Worm (Caenorhabditis elegans) whole organism, L1 larva: Measurements from ENCODE around the gene eel-1.

Experiments
- C04F5.9 ChIP-seq: sonication (generic microtip); optimal IDR thresholded peaks from 2 replicates; lab custom pipeline; 2016; ENCODE audit warnings: missing genetic modification characterization, missing compliant biosample characterization
- F16B12.6 ChIP-seq: fragments of 150-350 bp; optimal IDR thresholded peaks from 2 replicates; lab custom pipeline; 2014; ENCODE audit warnings: missing biosample characterization, missing genetic modification characterization
- Y116A8C.19 ChIP-seq: sonication (generic microtip); optimal IDR thresholded peaks from 2 replicates; lab custom pipeline; 2016; ENCODE audit warnings: missing compliant biosample characterization, missing genetic modification characterization, borderline replicate concordance
- aly-2 ChIP-seq: fragments of 150-350 bp; optimal IDR thresholded peaks from 2 replicates; lab custom pipeline; 2014; ENCODE audit warnings: missing biosample characterization, missing genetic modification characterization
- ama-1 ChIP-seq: fragments of 150-350 bp; optimal IDR thresholded peaks from 2 replicates; lab custom pipeline; 2014
- ceh-63 ChIP-seq: fragments of 200-800 bp; sonication (Bioruptor generic); optimal IDR thresholded peaks from 2 replicates; lab custom pipeline; 2018; ENCODE audit warnings: mild to moderate bottlenecking, missing genetic modification characterization, missing compliant biosample characterization
- ceh-8 ChIP-seq: fragments of 200-800 bp; sonication (Bioruptor generic); optimal IDR thresholded peaks from 2 replicates; lab custom pipeline; 2018; ENCODE audit warnings: mild to moderate bottlenecking, missing genetic modification characterization, moderate library complexity, missing compliant biosample characterization
- ces-1 ChIP-seq: fragments of 150-350 bp; optimal IDR thresholded peaks from 2 replicates; lab custom pipeline; 2014; ENCODE audit warnings: missing biosample characterization, missing genetic modification reagents, missing genetic modification characterization
- efl-1 ChIP-seq, 4 experiments: fragments of 150-350 bp; optimal IDR thresholded peaks in 3 of 4; peaks in 1 of 4; 1 replicate in 1 of 4; 2 replicates in 3 of 4; lab custom pipeline; 2014; ENCODE audit warnings: missing biosample characterization in 2 of 4, missing genetic modification characterization in 2 of 4, missing genetic modification reagents in 2 of 4
- elt-2 ChIP-seq: sonication (generic microtip); optimal IDR thresholded peaks from 2 replicates; lab custom pipeline; 2016; ENCODE audit warnings: missing genetic modification characterization, mild to moderate bottlenecking, inconsistent platforms, missing compliant biosample characterization, missing genetic modification reagents
- fos-1 ChIP-seq: fragments of 150-350 bp; optimal IDR thresholded peaks from 2 replicates; lab custom pipeline; 2014; ENCODE audit warnings: missing biosample characterization, missing genetic modification characterization
- grh-1 ChIP-seq: fragments of 200-800 bp; sonication (Bioruptor generic); IDR thresholded peaks from 2 replicates; pipeline ENCODE4 v1.3.6; 2022; ENCODE audit warnings: missing genetic modification reagents, missing genetic modification characterization, missing compliant biosample characterization
- hlh-17 ChIP-seq: fragments of 200-800 bp; sonication (Bioruptor generic); optimal IDR thresholded peaks from 2 replicates; lab custom pipeline; 2018; ENCODE audit warnings: missing genetic modification characterization, mild to moderate bottlenecking, missing compliant biosample characterization, moderate library complexity, borderline replicate concordance
- hpl-2 ChIP-seq: fragments of 150-350 bp; optimal IDR thresholded peaks from 2 replicates; lab custom pipeline; 2014; ENCODE audit warnings: missing biosample characterization, missing genetic modification reagents, missing genetic modification characterization
- lin-14 ChIP-seq: fragments of 200-800 bp; sonication (Bioruptor generic); optimal IDR thresholded peaks from 2 replicates; lab custom pipeline; 2018; ENCODE audit warnings: mild to moderate bottlenecking, missing genetic modification characterization, moderate library complexity, missing compliant biosample characterization
- lin-35 ChIP-seq, 2 experiments: fragments of 150-350 bp; optimal IDR thresholded peaks; 2 replicates each; lab custom pipeline; 2014; ENCODE audit warnings: missing biosample characterization in 2 of 2, missing genetic modification characterization in 2 of 2, missing genetic modification reagents in 2 of 2
- lin-39 ChIP-seq: fragments of 150-350 bp; optimal IDR thresholded peaks from 2 replicates; lab custom pipeline; 2014; ENCODE audit warnings: missing biosample characterization, missing genetic modification reagents, missing genetic modification characterization
- lsy-2 ChIP-seq, 2 experiments: fragments of 150-350 bp; optimal IDR thresholded peaks; 2 replicates each; lab custom pipeline; 2014; ENCODE audit warnings: missing biosample characterization in 2 of 2, missing genetic modification characterization in 2 of 2
- mab-9 ChIP-seq: fragments of 200-800 bp; sonication (Bioruptor generic); IDR thresholded peaks from 2 replicates; pipeline ENCODE4 v1.3.6; 2022; ENCODE audit warnings: missing genetic modification reagents, missing genetic modification characterization, missing compliant biosample characterization
- mdl-1 ChIP-seq, 2 experiments: fragments of 150-350 bp; optimal IDR thresholded peaks; 2 replicates each; lab custom pipeline; 2014 to 2017; ENCODE audit warnings: missing biosample characterization in 2 of 2, missing genetic modification characterization in 2 of 2, inconsistent platforms in 1 of 2
- mef-2 ChIP-seq: fragments of 150-350 bp; optimal IDR thresholded peaks from 2 replicates; lab custom pipeline; 2014; ENCODE audit warnings: missing biosample characterization, missing genetic modification characterization
- mep-1 ChIP-seq: fragments of 150-350 bp; optimal IDR thresholded peaks from 2 replicates; lab custom pipeline; 2014; ENCODE audit warnings: missing biosample characterization, missing genetic modification characterization
- nhr-11 ChIP-seq: fragments of 150-350 bp; optimal IDR thresholded peaks from 2 replicates; lab custom pipeline; 2014; ENCODE audit warnings: missing biosample characterization, missing genetic modification characterization
- nhr-12 ChIP-seq: sonication (generic microtip); optimal IDR thresholded peaks from 2 replicates; lab custom pipeline; 2017; ENCODE audit warnings: missing biosample characterization, missing genetic modification characterization
- nhr-19 ChIP-seq: fragments of 200-800 bp; sonication (Bioruptor generic); conservative IDR thresholded peaks from 2 replicates; pipeline ENCODE4 v1.3.6; 2022; ENCODE audit warnings: missing genetic modification characterization, missing compliant biosample characterization
- nhr-20 ChIP-seq: sonication (generic microtip); optimal IDR thresholded peaks from 2 replicates; lab custom pipeline; 2016; ENCODE audit warnings: mild to moderate bottlenecking, missing genetic modification characterization, missing compliant biosample characterization
- nhr-71 ChIP-seq: sonication (generic microtip); optimal IDR thresholded peaks from 2 replicates; lab custom pipeline; 2016; ENCODE audit warnings: mild to moderate bottlenecking, missing genetic modification characterization, moderate library complexity, missing compliant biosample characterization
- nhr-84 ChIP-seq: sonication (generic microtip); optimal IDR thresholded peaks from 2 replicates; lab custom pipeline; 2017; ENCODE audit warnings: missing biosample characterization, missing genetic modification characterization
- nhr-85 ChIP-seq: sonication (generic microtip); peaks from one replicate; lab custom pipeline; 2016; ENCODE audit warnings: missing genetic modification characterization, inconsistent platforms, missing compliant biosample characterization
- nhr-90 ChIP-seq: sonication (generic microtip); optimal IDR thresholded peaks from 2 replicates; lab custom pipeline; 2016; ENCODE audit warnings: mild to moderate bottlenecking, missing genetic modification characterization, missing compliant biosample characterization; ENCODE audit not compliant: poor library complexity
- pag-3 ChIP-seq: sonication (generic microtip); optimal IDR thresholded peaks from 2 replicates; lab custom pipeline; 2017; ENCODE audit warnings: missing genetic modification characterization, mild to moderate bottlenecking, missing compliant biosample characterization, antibody characterized with exemption, borderline replicate concordance; ENCODE audit not compliant: insufficient read depth
- rnt-1 ChIP-seq: sonication (generic microtip); optimal IDR thresholded peaks from 2 replicates; lab custom pipeline; 2016; ENCODE audit warnings: mild to moderate bottlenecking, missing genetic modification characterization, moderate library complexity, missing compliant biosample characterization
- snpc-4 ChIP-seq: fragments of 150-350 bp; optimal IDR thresholded peaks from 2 replicates; lab custom pipeline; 2014; ENCODE audit warnings: missing biosample characterization, missing genetic modification characterization
- snu-23 ChIP-seq: sonication (generic microtip); optimal IDR thresholded peaks from 2 replicates; lab custom pipeline; 2016; ENCODE audit warnings: missing genetic modification characterization, missing compliant biosample characterization
- sox-4 ChIP-seq: sonication (generic microtip); optimal IDR thresholded peaks from 2 replicates; lab custom pipeline; 2016; ENCODE audit warnings: missing genetic modification characterization, missing compliant biosample characterization
- sptf-1 ChIP-seq: fragments of 150-350 bp; optimal IDR thresholded peaks from 2 replicates; lab custom pipeline; 2014; ENCODE audit warnings: missing biosample characterization, missing genetic modification characterization
- swsn-7 ChIP-seq: sonication (generic microtip); optimal IDR thresholded peaks from 2 replicates; lab custom pipeline; 2016; ENCODE audit warnings: missing genetic modification characterization, missing compliant biosample characterization
- tbx-2 ChIP-seq: sonication (generic microtip); optimal IDR thresholded peaks from 2 replicates; lab custom pipeline; 2016; ENCODE audit warnings: missing genetic modification characterization, missing compliant biosample characterization
- unc-130 ChIP-seq: fragments of 150-350 bp; optimal IDR thresholded peaks from 2 replicates; lab custom pipeline; 2017; ENCODE audit warnings: missing biosample characterization, missing genetic modification characterization, inconsistent platforms
- unc-62 ChIP-seq: fragments of 150-350 bp; optimal IDR thresholded peaks from 2 replicates; lab custom pipeline; 2014; ENCODE audit warnings: missing biosample characterization, missing genetic modification reagents, missing genetic modification characterization
- unc-98 ChIP-seq: fragments of 200-800 bp; sonication (Bioruptor generic); IDR thresholded peaks from 2 replicates; pipeline ENCODE4 v1.3.6; 2022; ENCODE audit warnings: missing genetic modification characterization, missing compliant biosample characterization
- xbp-1 ChIP-seq: sonication (generic microtip); optimal IDR thresholded peaks from 2 replicates; lab custom pipeline; 2016; ENCODE audit warnings: missing genetic modification characterization, missing compliant biosample characterization
- zip-4 ChIP-seq: fragments of 200-800 bp; sonication (Bioruptor generic); optimal IDR thresholded peaks from 2 replicates; lab custom pipeline; 2018; ENCODE audit warnings: mild to moderate bottlenecking, missing genetic modification characterization, moderate library complexity, missing compliant biosample characterization
- ztf-11 ChIP-seq, 2 experiments: sonication (generic microtip); optimal IDR thresholded peaks; 2 replicates each; lab custom pipeline; 2016 to 2017; ENCODE audit warnings: missing genetic modification characterization in 2 of 2, missing biosample characterization in 1 of 2, missing compliant biosample characterization in 1 of 2
- ztf-4 ChIP-seq: fragments of 150-350 bp; optimal IDR thresholded peaks from 2 replicates; lab custom pipeline; 2014; ENCODE audit warnings: missing biosample characterization, missing genetic modification characterization

eel-1 gene

ce11 chrIV:3032020-3032419, 17.9 kb downstream of the eel-1 start:
- TF ChIP-seq nhr-71 (tag; lab: Kevin White, UChicago) = peak; percentile 39
- no peak for TF ChIP-seq Y116A8C.19 (tag; lab: Kevin White, UChicago)
- peak; percentile 65 for TF ChIP-seq aly-2 (tag; lab: Kevin White, UChicago)
- TF ChIP-seq efl-1 (optimal IDR thresholded peaks at IDR 0.05; lab: Kevin White, UChicago) = no peak
- no peak for TF ChIP-seq efl-1 (GFP tag; optimal IDR thresholded peaks at IDR 0.05 in 1 of 2; lab: Kevin White, UChicago)
- TF ChIP-seq ces-1 (GFP tag; lab: Kevin White, UChicago) = no peak
- no peak for TF ChIP-seq hlh-17 (GFP tag; lab: Kevin White, UChicago)
- no peak for TF ChIP-seq mab-9 (GFP tag; lab: Robert Waterston, UW)
- TF ChIP-seq sox-4 = no peak
- TF ChIP-seq rnt-1 (tag; lab: Kevin White, UChicago) = peak; percentile 46
- TF ChIP-seq unc-98 (GFP tag; lab: Robert Waterston, UW) = no peak

ce11 chrIV:3029882-3030281, 20.0 kb downstream of the eel-1 start:
- TF ChIP-seq nhr-19 (GFP tag; lab: Robert Waterston, UW) (peak; percentile 60), snpc-4 (tag; lab: Kevin White, UChicago) (no peak), snu-23 (GFP tag; lab: Kevin White, UChicago) (peak; percentile 48), nhr-12 (tag; lab: Kevin White, UChicago) (no peak), C04F5.9 (tag; lab: Kevin White, UChicago) (no peak), tbx-2 (tag; lab: Kevin White, UChicago) (peak; percentile 8), nhr-20 (tag; lab: Kevin White, UChicago) (peak; percentile 30), sptf-1 (no peak), F16B12.6 (tag; lab: Kevin White, UChicago) (no peak), nhr-71 (tag; lab: Kevin White, UChicago) (peak; percentile 81), ceh-8 (GFP tag; lab: Kevin White, UChicago) (no peak), ama-1 (no peak), lin-39 (tag; lab: Kevin White, UChicago) (peak; percentile 10), xbp-1 (tag; lab: Kevin White, UChicago) (peak; percentile 15), fos-1 (tag; lab: Kevin White, UChicago) (no peak), lin-35 (GFP tag; optimal IDR thresholded peaks at IDR 0.05; lab: Kevin White, UChicago) (peak in 1 of 2 experiments; percentile 34), unc-62 (no peak), efl-1 (optimal IDR thresholded peaks at IDR 0.05; lab: Kevin White, UChicago) (peak; percentile 17 to 24), efl-1 (GFP tag; optimal IDR thresholded peaks at IDR 0.05 in 1 of 2; lab: Kevin White, UChicago) (peak in 1 of 2 experiments; percentile 1), elt-2 (tag; lab: Kevin White, UChicago) (peak; percentile 41), swsn-7 (tag; lab: Kevin White, UChicago) (peak; percentile 13), nhr-84 (tag; lab: Kevin White, UChicago) (no peak), nhr-11 (tag; lab: Kevin White, UChicago) (peak; percentile 5), unc-98 (GFP tag; lab: Robert Waterston, UW) (no peak), mdl-1 (tag; optimal IDR thresholded peaks at IDR 0.05; lab: Kevin White, UChicago) (peak in 1 of 2 experiments; percentile 15), ces-1 (GFP tag; lab: Kevin White, UChicago) (no peak), mep-1 (tag; lab: Kevin White, UChicago) (no peak), ceh-63 (GFP tag; lab: Kevin White, UChicago) (no peak), grh-1 (GFP tag; lab: Robert Waterston, UW) (no peak), lsy-2 (tag; optimal IDR thresholded peaks at IDR 0.05; lab: Kevin White, UChicago) (peak; percentile 19 to 42), nhr-85 (no peak), nhr-90 (tag; lab: Kevin White, UChicago) (no peak), lin-14 (GFP tag; lab: Kevin White, UChicago) (peak; percentile 72), hpl-2 (GFP tag; lab: Kevin White, UChicago) (no peak), unc-130 (tag; lab: Kevin White, UChicago) (peak; percentile 46), ztf-11 (tag; optimal IDR thresholded peaks at IDR 0.05; lab: Kevin White, UChicago) (no peak), pag-3 (no peak), zip-4 (GFP tag; lab: Kevin White, UChicago) (no peak), ztf-4 (peak; percentile 37), mef-2 (tag; lab: Kevin White, UChicago) (peak; percentile 87), rnt-1 (tag; lab: Kevin White, UChicago) (peak; percentile 85)
